Worm (Caenorhabditis elegans) whole organism, L3 larva: ENCODE results near the gene ddb-1.

ENCODE experiments used
- fkh-2 ChIP-seq: fragments of 150-350 bp; optimal IDR thresholded peaks from 2 replicates; lab custom pipeline; 2014; ENCODE audit warnings: missing biosample characterization, missing genetic modification reagents, missing genetic modification characterization
- fos-1 ChIP-seq: fragments of 150-350 bp; optimal IDR thresholded peaks from 2 replicates; lab custom pipeline; 2014; ENCODE audit warnings: missing biosample characterization, missing genetic modification characterization
- nhr-11 ChIP-seq: fragments of 150-350 bp; optimal IDR thresholded peaks from 2 replicates; lab custom pipeline; 2014; ENCODE audit warnings: missing biosample characterization, missing genetic modification characterization
- nhr-67 ChIP-seq: fragments of 150-350 bp; optimal IDR thresholded peaks from 2 replicates; lab custom pipeline; 2014; ENCODE audit warnings: missing biosample characterization, missing genetic modification characterization
- nhr-77 ChIP-seq: fragments of 150-350 bp; optimal IDR thresholded peaks from 2 replicates; lab custom pipeline; 2014; ENCODE audit warnings: missing biosample characterization, missing genetic modification characterization
- pqm-1 ChIP-seq: fragments of 150-350 bp; optimal IDR thresholded peaks from 2 replicates; lab custom pipeline; 2017; ENCODE audit warnings: missing biosample characterization, missing genetic modification characterization, inconsistent platforms
- sea-2 ChIP-seq: fragments of 150-350 bp; sonication (generic microtip); optimal IDR thresholded peaks from 4 replicates; lab custom pipeline; 2014; ENCODE audit warnings: missing biosample characterization, missing genetic modification reagents, missing genetic modification characterization
- ztf-11 ChIP-seq: fragments of 150-350 bp; optimal IDR thresholded peaks from 2 replicates; lab custom pipeline; 2014; ENCODE audit warnings: missing biosample characterization, missing genetic modification characterization

ce11 chrIV:12078907-12079523 is 42.0 kb downstream of the ddb-1 start, which contains the start of gene lex-1:
- TF ChIP-seq sea-2 (no peak), pqm-1 (tag; lab: Kevin White, UChicago) (no peak), fkh-2 (no peak), ztf-11 (no peak), nhr-67 (no peak), nhr-77 (tag; lab: Kevin White, UChicago) (no peak), nhr-11 (tag; lab: Kevin White, UChicago) (no peak), fos-1 (no peak)
